Worm (Caenorhabditis elegans): ENCODE measurements around the gene atic-1.

- TF ChIP-seq sup-37 (GFP tag; optimal IDR thresholded peaks at IDR 0.05) (no peak), ztf-4 (tag; optimal IDR thresholded peaks at IDR 0.05) (no peak), nhr-11 (tag; optimal IDR thresholded peaks at IDR 0.05) (no peak), Y116A8C.19 (tag; optimal IDR thresholded peaks at IDR 0.05; ENCODE audit: borderline replicate concordance) (no peak), lin-13 (GFP tag; optimal IDR thresholded peaks at IDR 0.05) (no peak), mdl-1 (tag; optimal IDR thresholded peaks at IDR 0.05) (no peak), pax-3 (tag; optimal IDR thresholded peaks at IDR 0.05) (no peak), nhr-76 (tag; optimal IDR thresholded peaks at IDR 0.05) (no peak)
Observed at ce11 chrIV:7933733-7934132, 51.9 kb downstream of the atic-1 start, which contains the start of gene bbs-2.

Measured in whole organism, L1 larva.